Worm (Caenorhabditis elegans) whole organism, L4 larva: ENCODE data around the gene K01D12.1.

Experiments
- D1046.2 ChIP-seq: fragments of 200-800 bp; sonication (Bioruptor generic); IDR thresholded peaks from 2 replicates; pipeline ENCODE4 v1.3.6; 2022; ENCODE audit warnings: missing genetic modification characterization, missing compliant biosample characterization
- F26F4.8 ChIP-seq: fragments of 200-800 bp; sonication (Bioruptor generic); conservative IDR thresholded peaks from 2 replicates; pipeline ENCODE4 v1.3.6; 2022; ENCODE audit warnings: missing genetic modification characterization, missing compliant biosample characterization
- F49E8.2 ChIP-seq: sonication (generic microtip); optimal IDR thresholded peaks from 2 replicates; lab custom pipeline; 2016; ENCODE audit warnings: missing compliant biosample characterization, mild to moderate bottlenecking, missing genetic modification characterization, borderline replicate concordance
- T20F7.1 ChIP-seq: fragments of 200-800 bp; sonication (Bioruptor generic); optimal IDR thresholded peaks from 2 replicates; lab custom pipeline; 2018; ENCODE audit warnings: mild to moderate bottlenecking, missing genetic modification characterization, missing compliant biosample characterization
- T26A8.4 ChIP-seq: fragments of 200-800 bp; sonication (Bioruptor generic); IDR thresholded peaks from 2 replicates; pipeline ENCODE4 v1.3.6; 2022; ENCODE audit warnings: missing genetic modification characterization, missing compliant biosample characterization
- Y75B8A.6 ChIP-seq: fragments of 200-800 bp; sonication (Bioruptor generic); IDR thresholded peaks from 2 replicates; pipeline ENCODE4 v1.3.6; 2022; ENCODE audit warnings: missing genetic modification reagents, missing genetic modification characterization, missing compliant biosample characterization
- aha-1 ChIP-seq: fragments of 150-350 bp; peaks from one replicate; lab custom pipeline; 2014; ENCODE audit warnings: missing biosample characterization, missing genetic modification characterization
- ceh-20 ChIP-seq: fragments of 200-800 bp; sonication (Bioruptor generic); IDR thresholded peaks from 2 replicates; pipeline ENCODE4 v1.3.6; 2022; ENCODE audit warnings: missing genetic modification reagents, missing genetic modification characterization, missing compliant biosample characterization
- ceh-44 ChIP-seq: fragments of 200-800 bp; sonication (Bioruptor generic); IDR thresholded peaks from 2 replicates; pipeline ENCODE4 v1.3.6; 2022; ENCODE audit warnings: missing genetic modification reagents, missing genetic modification characterization, missing compliant biosample characterization
- ces-1 ChIP-seq: fragments of 150-350 bp; sonication (generic microtip); optimal IDR thresholded peaks from 4 replicates; lab custom pipeline; 2014; ENCODE audit warnings: missing biosample characterization, missing genetic modification reagents, missing genetic modification characterization
- daf-16 ChIP-seq, 3 experiments: sonication (generic microtip); optimal IDR thresholded peaks; 2 replicates each; lab custom pipeline; 2016 to 2017; ENCODE audit warnings: missing genetic modification characterization in 3 of 3, missing genetic modification reagents in 3 of 3, mild to moderate bottlenecking in 2 of 3, missing compliant biosample characterization in 2 of 3, missing biosample characterization in 1 of 3, moderate library complexity in 1 of 3
- dmd-6 ChIP-seq: fragments of 200-800 bp; sonication (Bioruptor generic); IDR thresholded peaks from 2 replicates; pipeline ENCODE4 v1.3.6; 2022; ENCODE audit warnings: missing genetic modification reagents, missing genetic modification characterization, missing compliant biosample characterization
- dmd-8 ChIP-seq: fragments of 200-800 bp; sonication (Bioruptor generic); IDR thresholded peaks from 2 replicates; pipeline ENCODE4 v1.3.6; 2022; ENCODE audit warnings: missing genetic modification characterization, missing compliant biosample characterization
- dve-1 ChIP-seq: sonication (generic microtip); optimal IDR thresholded peaks from 2 replicates; lab custom pipeline; 2017; ENCODE audit warnings: antibody characterized with exemption, mild to moderate bottlenecking, missing genetic modification characterization, missing compliant biosample characterization; ENCODE audit not compliant: insufficient read depth
- hlh-11 ChIP-seq: fragments of 200-800 bp; sonication (Bioruptor generic); optimal IDR thresholded peaks from 2 replicates; lab custom pipeline; 2018; ENCODE audit warnings: mild to moderate bottlenecking, missing genetic modification characterization, missing compliant biosample characterization
- hlh-30 ChIP-seq: sonication (generic microtip); optimal IDR thresholded peaks from 2 replicates; lab custom pipeline; 2017; ENCODE audit warnings: antibody characterized with exemption, mild to moderate bottlenecking, missing genetic modification characterization, missing compliant biosample characterization; ENCODE audit not compliant: insufficient read depth
- hmg-1.1 ChIP-seq: fragments of 200-800 bp; sonication (Bioruptor generic); IDR thresholded peaks from 2 replicates; pipeline ENCODE4 v1.3.6; 2022; ENCODE audit warnings: missing genetic modification reagents, missing genetic modification characterization, missing compliant biosample characterization
- lin-13 ChIP-seq: fragments of 150-350 bp; optimal IDR thresholded peaks from 2 replicates; lab custom pipeline; 2014; ENCODE audit warnings: missing biosample characterization, missing genetic modification reagents, missing genetic modification characterization
- lin-15B ChIP-seq: fragments of 150-350 bp; sonication (generic microtip); optimal IDR thresholded peaks from 3 replicates; lab custom pipeline; 2014; ENCODE audit warnings: missing biosample characterization, missing genetic modification characterization
- mdt-29 ChIP-seq: fragments of 200-800 bp; sonication (Bioruptor generic); IDR thresholded peaks from 2 replicates; pipeline ENCODE4 v1.3.6; 2022; ENCODE audit warnings: missing genetic modification reagents, missing genetic modification characterization, missing compliant biosample characterization
- mep-1 ChIP-seq: fragments of 150-350 bp; sonication (generic microtip); optimal IDR thresholded peaks from 3 replicates; lab custom pipeline; 2014; ENCODE audit warnings: missing biosample characterization, missing genetic modification characterization
- nhr-10 ChIP-seq: fragments of 150-350 bp; optimal IDR thresholded peaks from 2 replicates; lab custom pipeline; 2014; ENCODE audit warnings: missing biosample characterization, missing genetic modification characterization
- nhr-11 ChIP-seq: fragments of 150-350 bp; optimal IDR thresholded peaks from 2 replicates; lab custom pipeline; 2014; ENCODE audit warnings: missing biosample characterization, missing genetic modification characterization
- nhr-111 ChIP-seq: fragments of 200-800 bp; sonication (Bioruptor generic); optimal IDR thresholded peaks from 2 replicates; lab custom pipeline; 2018; ENCODE audit warnings: mild to moderate bottlenecking, missing genetic modification characterization, missing compliant biosample characterization
- nhr-25 ChIP-seq: sonication (generic microtip); optimal IDR thresholded peaks from 2 replicates; lab custom pipeline; 2017; ENCODE audit warnings: missing genetic modification characterization, mild to moderate bottlenecking, missing compliant biosample characterization, antibody characterized with exemption, moderate library complexity, borderline replicate concordance; ENCODE audit not compliant: insufficient read depth
- nhr-28 ChIP-seq: fragments of 150-350 bp; optimal IDR thresholded peaks from 2 replicates; lab custom pipeline; 2014; ENCODE audit warnings: missing biosample characterization, missing genetic modification characterization
- nhr-48 ChIP-seq: sonication (generic microtip); optimal IDR thresholded peaks from 2 replicates; lab custom pipeline; 2016; ENCODE audit warnings: mild to moderate bottlenecking, missing genetic modification characterization, missing compliant biosample characterization
- nhr-6 ChIP-seq: fragments of 150-350 bp; optimal IDR thresholded peaks from 2 replicates; lab custom pipeline; 2014; ENCODE audit warnings: missing biosample characterization, missing genetic modification characterization
- nhr-76 ChIP-seq: fragments of 150-350 bp; optimal IDR thresholded peaks from 2 replicates; lab custom pipeline; 2014; ENCODE audit warnings: missing biosample characterization, missing genetic modification characterization
- pha-4 ChIP-seq, 2 experiments: fragments of 150-350 bp in 1 of 2; fragments of 200-800 bp in 1 of 2; sonication (Bioruptor generic) in 1 of 2; IDR thresholded peaks in 1 of 2; optimal IDR thresholded peaks in 1 of 2; 2 replicates each; pipeline versions ENCODE4 v1.3.6 to Lab custom; 2014 to 2022; ENCODE audit warnings: missing genetic modification characterization in 2 of 2, missing genetic modification reagents in 2 of 2, missing biosample characterization in 1 of 2, missing compliant biosample characterization in 1 of 2
- php-3 ChIP-seq: fragments of 200-800 bp; sonication (Bioruptor generic); IDR thresholded peaks from 2 replicates; pipeline ENCODE4 v1.3.6; 2022; ENCODE audit warnings: missing genetic modification reagents, missing genetic modification characterization, missing compliant biosample characterization
- sdz-12 ChIP-seq: fragments of 200-800 bp; sonication (Bioruptor generic); optimal IDR thresholded peaks from 2 replicates; lab custom pipeline; 2018; ENCODE audit warnings: mild to moderate bottlenecking, missing genetic modification characterization, missing compliant biosample characterization
- skn-1 ChIP-seq: fragments of 150-350 bp; optimal IDR thresholded peaks from 2 replicates; lab custom pipeline; 2014; ENCODE audit warnings: missing biosample characterization, missing genetic modification characterization
- snpc-1.2 ChIP-seq: fragments of 200-800 bp; sonication (Bioruptor generic); IDR thresholded peaks from 2 replicates; pipeline ENCODE4 v1.3.6; 2022; ENCODE audit warnings: missing genetic modification reagents, missing genetic modification characterization, missing compliant biosample characterization
- tra-1 ChIP-seq: fragments of 200-800 bp; sonication (Bioruptor generic); IDR thresholded peaks from 2 replicates; pipeline ENCODE4 v1.3.6; 2022; ENCODE audit warnings: missing genetic modification reagents, missing genetic modification characterization, missing compliant biosample characterization
- unc-130 ChIP-seq: sonication (generic microtip); optimal IDR thresholded peaks from 2 replicates; lab custom pipeline; 2016; ENCODE audit warnings: missing genetic modification reagents, missing genetic modification characterization, missing compliant biosample characterization
- unc-62 ChIP-seq, 3 experiments: fragments of 150-350 bp in 1 of 3; sonication (generic microtip); optimal IDR thresholded peaks in 2 of 3; peaks in 1 of 3; 1 replicate in 1 of 3; 2 replicates in 2 of 3; lab custom pipeline; 2014 to 2017; ENCODE audit warnings: missing biosample characterization in 3 of 3, missing genetic modification characterization in 3 of 3, missing genetic modification reagents in 3 of 3, missing genotype in 1 of 3
- zag-1 ChIP-seq: fragments of 150-350 bp; optimal IDR thresholded peaks from 2 replicates; lab custom pipeline; 2014; ENCODE audit warnings: missing biosample characterization, missing genetic modification characterization
- zfp-2 ChIP-seq: sonication (generic microtip); optimal IDR thresholded peaks from 2 replicates; lab custom pipeline; 2016; ENCODE audit warnings: mild to moderate bottlenecking, missing genetic modification characterization, missing compliant biosample characterization
- ztf-11 ChIP-seq: fragments of 150-350 bp; optimal IDR thresholded peaks from 2 replicates; lab custom pipeline; 2014; ENCODE audit warnings: missing biosample characterization, missing genetic modification characterization
- ztf-7 ChIP-seq: fragments of 150-350 bp; optimal IDR thresholded peaks from 2 replicates; lab custom pipeline; 2014; ENCODE audit warnings: missing biosample characterization, missing genetic modification characterization

Gene K01D12.1

DNA sequence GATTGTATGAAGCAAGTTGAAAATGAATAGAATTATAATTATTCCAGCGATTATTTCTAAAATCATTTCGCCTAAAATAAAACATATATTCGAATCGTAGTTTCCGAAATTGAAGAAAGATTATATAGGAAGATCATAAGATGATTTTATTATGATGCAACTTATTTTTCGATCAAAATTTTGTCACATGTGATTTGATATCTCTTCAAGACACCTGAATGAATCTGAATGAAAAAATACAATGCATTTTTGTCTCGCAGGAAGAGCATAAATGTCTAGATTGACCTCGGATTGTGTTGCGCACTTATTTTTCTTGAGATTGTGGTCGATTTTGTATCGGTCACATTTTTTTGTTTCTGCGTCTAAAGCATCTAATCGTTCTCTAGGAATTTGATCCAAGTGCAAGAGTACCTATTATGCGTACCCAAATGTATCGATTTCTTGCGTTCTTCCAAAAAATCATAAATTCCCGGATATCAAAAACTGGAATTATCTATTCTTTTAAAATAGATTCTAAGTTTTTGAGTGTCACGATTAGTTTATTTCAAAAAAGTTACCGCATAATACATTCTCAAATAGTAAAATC, 33.2 kb downstream of the K01D12.1 start, which contains the start of gene hrg-2:
Gene hrg-2 (minus strand): TSS at position 98 of the 586 bp plus-strand sequence.
- TF ChIP-seq lin-13 (GFP tag; lab: Kevin White, UChicago) (no peak), mep-1 (tag; lab: Kevin White, UChicago) (peak; percentile 2), ceh-20 (GFP tag; lab: Robert Waterston, UW) (no peak), dve-1 (peak; percentile 11), nhr-28 (tag; lab: Kevin White, UChicago) (peak; percentile 14), aha-1 (peak; percentile 31), nhr-48 (tag; lab: Kevin White, UChicago) (peak; percentile 64), F26F4.8 (GFP tag; lab: Robert Waterston, UW) (no peak), hlh-30 (tag; lab: Kevin White, UChicago) (peak; percentile 40), sdz-12 (GFP tag; lab: Kevin White, UChicago) (no peak), snpc-1.2 (GFP tag; lab: Robert Waterston, UW) (no peak), ztf-7 (tag; lab: Kevin White, UChicago) (peak; percentile 93), F49E8.2 (tag; lab: Kevin White, UChicago) (no peak), mdt-29 (GFP tag; lab: Robert Waterston, UW) (no peak)

DNA sequence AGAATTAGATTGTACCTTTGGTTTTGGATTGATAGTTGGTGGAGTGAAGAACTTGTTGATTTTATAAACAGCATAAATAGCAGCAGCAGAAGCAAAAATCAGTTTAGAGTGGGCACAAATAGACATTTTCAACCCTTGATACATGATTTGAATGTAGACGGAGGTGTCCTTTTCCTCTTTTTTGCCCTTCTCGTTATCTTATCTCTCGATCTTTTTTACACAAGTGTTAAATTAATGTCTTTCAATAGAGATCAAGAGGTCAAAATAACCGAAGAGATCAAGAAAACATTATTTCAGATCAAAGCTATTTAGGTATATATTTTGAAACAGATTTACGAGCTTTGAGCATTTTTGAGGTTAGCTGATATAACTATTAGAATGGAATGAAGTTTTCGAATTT, 34.6 kb downstream of the K01D12.1 start, which contains the start of gene cdr-7:
Gene cdr-7 (minus strand): TSS at position 205 of the 400 bp plus-strand sequence.
- peak; percentile 13 for TF ChIP-seq nhr-28 (tag; lab: Kevin White, UChicago)
- no peak for TF ChIP-seq sdz-12 (GFP tag; lab: Kevin White, UChicago)
- TF ChIP-seq lin-15B (tag; lab: Kevin White, UChicago) = no peak
- TF ChIP-seq dve-1 = no peak
- TF ChIP-seq ceh-44 (GFP tag; lab: Robert Waterston, UW) = no peak
- no peak for TF ChIP-seq php-3 (GFP tag; lab: Robert Waterston, UW)
- no peak for TF ChIP-seq pha-4 (GFP tag; IDR thresholded peaks at IDR 0.05; lab: Robert Waterston, UW)
- no peak for TF ChIP-seq pha-4 (tag; optimal IDR thresholded peaks at IDR 0.05; lab: Kevin White, UChicago)
- no peak for TF ChIP-seq lin-13 (GFP tag; lab: Kevin White, UChicago)

DNA sequence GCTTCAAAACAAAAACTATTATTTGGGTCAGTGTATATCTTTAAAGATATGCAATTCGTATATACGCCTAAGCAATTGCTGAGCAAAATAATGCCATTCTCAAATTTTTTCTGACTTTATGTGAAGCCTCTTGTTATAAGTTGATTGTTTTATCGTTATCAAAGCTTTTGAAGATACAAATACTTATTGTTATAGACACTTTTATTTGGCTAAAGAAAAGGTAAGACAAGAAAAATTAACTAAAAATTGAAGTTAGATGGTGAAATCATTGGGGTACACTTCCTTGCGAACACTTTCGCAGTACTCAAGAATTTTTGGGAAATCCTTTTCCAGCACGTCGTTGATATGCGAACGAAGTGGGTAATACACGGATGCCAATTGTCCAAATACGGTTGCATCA, 35.0 kb downstream of the K01D12.1 start:
- peak in 1 of 2 experiments; percentile 80 for TF ChIP-seq unc-62 (GFP tag; optimal IDR thresholded peaks at IDR 0.05 in 1 of 2; lab: Kevin White, UChicago)
- TF ChIP-seq unc-62 (tag; optimal IDR thresholded peaks at IDR 0.05; lab: Kevin White, UChicago) = no peak
- no peak for TF ChIP-seq daf-16 (GFP tag; optimal IDR thresholded peaks at IDR 0.05; lab: Kevin White, UChicago)
- TF ChIP-seq daf-16 (tag; optimal IDR thresholded peaks at IDR 0.05; lab: Kevin White, UChicago) = no peak

- TF ChIP-seq nhr-6 = peak; percentile 52
- no peak for TF ChIP-seq ztf-11 (tag; lab: Kevin White, UChicago)
- no peak for TF ChIP-seq tra-1
- TF ChIP-seq Y75B8A.6 = no peak
- TF ChIP-seq nhr-111 (GFP tag; lab: Kevin White, UChicago) = no peak
- TF ChIP-seq T20F7.1 (GFP tag; lab: Kevin White, UChicago) = peak; percentile 18
- no peak for TF ChIP-seq zag-1
- peak; percentile 17 for TF ChIP-seq hlh-30 (tag; lab: Kevin White, UChicago)
- TF ChIP-seq daf-16 (GFP tag; optimal IDR thresholded peaks at IDR 0.05; lab: Kevin White, UChicago) = no peak
- TF ChIP-seq daf-16 (tag; optimal IDR thresholded peaks at IDR 0.05; lab: Kevin White, UChicago) = peak; percentile 79
- TF ChIP-seq hlh-11 (tag; lab: Kevin White, UChicago) = peak; percentile 26
- TF ChIP-seq T26A8.4 = no peak
- no peak for TF ChIP-seq F49E8.2 (tag; lab: Kevin White, UChicago)
- TF ChIP-seq nhr-48 (tag; lab: Kevin White, UChicago) = peak; percentile 13
- 0 out of 2 replicates have a peak, but pooled peaks have one; percentile 10 for TF ChIP-seq hmg-1.1 (GFP tag; lab: Robert Waterston, UW)
- TF ChIP-seq ceh-44 (GFP tag; lab: Robert Waterston, UW) = no peak
- TF ChIP-seq ces-1 (GFP tag; lab: Kevin White, UChicago) = no peak
- no peak for TF ChIP-seq nhr-11
- TF ChIP-seq dmd-8 (GFP tag; lab: Robert Waterston, UW) = no peak
- TF ChIP-seq nhr-10 (tag; lab: Kevin White, UChicago) = no peak
- no peak for TF ChIP-seq nhr-25
- no peak for TF ChIP-seq unc-130 (GFP tag; lab: Kevin White, UChicago)
- TF ChIP-seq skn-1 (tag; lab: Kevin White, UChicago) = no peak
- TF ChIP-seq dmd-6 (GFP tag; lab: Robert Waterston, UW) = peak; percentile 51
- TF ChIP-seq zfp-2 (tag; lab: Kevin White, UChicago) = no peak
- TF ChIP-seq nhr-76 (tag; lab: Kevin White, UChicago) = no peak
- TF ChIP-seq D1046.2 (GFP tag; lab: Robert Waterston, UW) = no peak
Measured at ce11 chrV:12413651-12414114, 36.3 kb downstream of the K01D12.1 start, which contains the start of gene cdr-6. TSS of gene cdr-6 (minus strand) at chrV:12413701.
